Fruit fly (Drosophila melanogaster) whole organism, embryonic: Measurements from ENCODE around the gene CG43779.
A peak's percentile ranks its signal among the peaks of the same experiment; 100 is the strongest.

Source experiments
- CG10565 ChIP-seq: fragments of 200-800 bp; sonication (Bioruptor generic); optimal IDR thresholded peaks from 3 replicates; lab custom pipeline; 2016; ENCODE audit warnings: missing biosample characterization, mild to moderate bottlenecking, missing genetic modification characterization
- CG11723 ChIP-seq: fragments of 200-800 bp; sonication (Bioruptor generic); optimal IDR thresholded peaks from 2 replicates; lab custom pipeline; 2017; ENCODE audit warnings: missing biosample characterization, mild to moderate bottlenecking, missing genetic modification characterization
- CG12299 ChIP-seq: fragments of 200-800 bp; sonication (Bioruptor generic); optimal IDR thresholded peaks from 2 replicates; lab custom pipeline; 2018; ENCODE audit warnings: missing biosample characterization, mild to moderate bottlenecking, missing genetic modification characterization
- CG15696 ChIP-seq: fragments of 200-800 bp; sonication (Bioruptor generic); optimal IDR thresholded peaks from 2 replicates; lab custom pipeline; 2019; ENCODE audit warnings: missing biosample characterization, mild to moderate bottlenecking, missing genetic modification characterization, moderate library complexity
- CG1647 ChIP-seq: fragments of 200-800 bp; sonication (Bioruptor generic); optimal IDR thresholded peaks from 3 replicates; lab custom pipeline; 2016; ENCODE audit warnings: missing biosample characterization, missing genetic modification characterization
- CG17359 ChIP-seq: fragments of 200-800 bp; sonication (Bioruptor generic); optimal IDR thresholded peaks from 3 replicates; lab custom pipeline; 2018; ENCODE audit warnings: missing biosample characterization, mild to moderate bottlenecking, missing genetic modification characterization, moderate library complexity
- CG17829 ChIP-seq: fragments of 200-800 bp; optimal IDR thresholded peaks from 2 replicates; lab custom pipeline; 2019; ENCODE audit warnings: missing biosample characterization, mild to moderate bottlenecking, missing genetic modification characterization, moderate library complexity
- CG18599 ChIP-seq: fragments of 200-800 bp; sonication (Bioruptor generic); optimal IDR thresholded peaks from 3 replicates; lab custom pipeline; 2017; ENCODE audit warnings: missing biosample characterization, missing genetic modification characterization, mild to moderate bottlenecking, moderate library complexity, missing genetic modification reagents
- CG2678 ChIP-seq: fragments of 200-800 bp; sonication (Bioruptor generic); optimal IDR thresholded peaks from 3 replicates; lab custom pipeline; 2019; ENCODE audit warnings: missing biosample characterization, mild to moderate bottlenecking, missing genetic modification characterization, moderate library complexity
- CG30020 ChIP-seq: fragments of 200-800 bp; optimal IDR thresholded peaks from 2 replicates; lab custom pipeline; 2019; ENCODE audit warnings: missing biosample characterization, mild to moderate bottlenecking, missing genetic modification characterization, moderate library complexity
- CG31388 ChIP-seq: fragments of 200-800 bp; sonication (Bioruptor generic); optimal IDR thresholded peaks from 2 replicates; lab custom pipeline; 2016; ENCODE audit warnings: missing biosample characterization, missing genetic modification characterization
- CG4360 ChIP-seq: fragments of 200-800 bp; sonication (Bioruptor generic); IDR thresholded peaks from 2 replicates; pipeline ENCODE4 v1.3.6; 2022; ENCODE audit warnings: missing biosample characterization, missing genetic modification characterization
- CG43689 ChIP-seq: fragments of 200-800 bp; sonication (Bioruptor generic); IDR thresholded peaks from 2 replicates; pipeline ENCODE4 v1.3.6; 2022; ENCODE audit warnings: missing biosample characterization, missing genetic modification characterization
- CG4617 ChIP-seq: fragments of 200-800 bp; sonication (Bioruptor generic); optimal IDR thresholded peaks from 3 replicates; lab custom pipeline; 2016; ENCODE audit warnings: missing biosample characterization, missing genetic modification characterization, borderline replicate concordance
- CG7372 ChIP-seq: fragments of 200-800 bp; sonication (Bioruptor generic); IDR thresholded peaks from 2 replicates; pipeline ENCODE4 v1.3.6; 2022; ENCODE audit warnings: missing biosample characterization, missing genetic modification characterization
- CG7745 ChIP-seq: fragments of 200-800 bp; sonication (Bioruptor generic); optimal IDR thresholded peaks from 2 replicates; lab custom pipeline; 2018; ENCODE audit warnings: missing biosample characterization, mild to moderate bottlenecking, missing genetic modification characterization, moderate library complexity
- CG7987 ChIP-seq: fragments of 200-800 bp; sonication (Bioruptor generic); optimal IDR thresholded peaks from 2 replicates; lab custom pipeline; 2018; ENCODE audit warnings: missing biosample characterization, mild to moderate bottlenecking, missing genetic modification characterization, moderate library complexity
- Camta ChIP-seq: fragments of 200-800 bp; sonication (Bioruptor generic); optimal IDR thresholded peaks from 2 replicates; lab custom pipeline; 2016; ENCODE audit warnings: missing biosample characterization, missing genetic modification characterization
- D19A ChIP-seq: fragments of 200-800 bp; optimal IDR thresholded peaks from 3 replicates; lab custom pipeline; 2019; ENCODE audit warnings: missing biosample characterization, mild to moderate bottlenecking, missing genetic modification characterization, moderate library complexity
- Deaf1 ChIP-seq: fragments of 200-800 bp; optimal IDR thresholded peaks from 3 replicates; lab custom pipeline; 2019; ENCODE audit warnings: missing biosample characterization, mild to moderate bottlenecking, missing genetic modification characterization, moderate library complexity
- Fer2 ChIP-seq: fragments of 200-800 bp; sonication (Bioruptor generic); optimal IDR thresholded peaks from 2 replicates; lab custom pipeline; 2018; ENCODE audit warnings: missing biosample characterization, mild to moderate bottlenecking, missing genetic modification characterization, moderate library complexity
- GATAe ChIP-seq: fragments of 200-800 bp; sonication (Bioruptor generic); conservative IDR thresholded peaks from 2 replicates; pipeline ENCODE4 v1.3.6; 2022; ENCODE audit warnings: missing biosample characterization, missing genetic modification characterization
- Hey ChIP-seq: fragments of 200-800 bp; sonication (Bioruptor generic); optimal IDR thresholded peaks from 3 replicates; lab custom pipeline; 2018; ENCODE audit warnings: missing biosample characterization, mild to moderate bottlenecking, missing genetic modification characterization
- NC2α ChIP-seq: fragments of 200-800 bp; sonication (Bioruptor generic); optimal IDR thresholded peaks from 2 replicates; lab custom pipeline; 2016; ENCODE audit warnings: missing biosample characterization, missing genetic modification characterization
- NFAT ChIP-seq: fragments of 200-800 bp; sonication (Bioruptor generic); IDR thresholded peaks from 2 replicates; pipeline ENCODE4 v1.3.6; 2022; ENCODE audit warnings: missing biosample characterization, missing genetic modification characterization
- Nf-YB ChIP-seq: fragments of 200-800 bp; sonication (Bioruptor generic); optimal IDR thresholded peaks from 3 replicates; lab custom pipeline; 2019; ENCODE audit warnings: missing biosample characterization, mild to moderate bottlenecking, missing genetic modification characterization, moderate library complexity
- Nf-YC ChIP-seq: fragments of 200-800 bp; optimal IDR thresholded peaks from 3 replicates; lab custom pipeline; 2019; ENCODE audit warnings: missing biosample characterization, mild to moderate bottlenecking, missing genetic modification characterization, moderate library complexity
- Ptx1 ChIP-seq: fragments of 200-800 bp; sonication (Bioruptor generic); IDR thresholded peaks from 2 replicates; pipeline ENCODE4 v1.3.6; 2022; ENCODE audit warnings: missing biosample characterization, missing genetic modification characterization
- Stat92E ChIP-seq, 3 experiments: fragments of >200 bp in 2 of 3; fragments of 200-800 bp in 1 of 3; sonication (Bioruptor generic) in 1 of 3; optimal IDR thresholded peaks; 2 replicates each; lab custom pipeline; 2017 to 2019; ENCODE audit warnings: missing biosample characterization in 3 of 3, missing genetic modification characterization in 3 of 3, mild to moderate bottlenecking in 1 of 3, moderate library complexity in 1 of 3
- ase ChIP-seq: fragments of 200-800 bp; sonication (Bioruptor generic); IDR thresholded peaks from 3 replicates; pipeline ENCODE4 v1.3.6; 2022; ENCODE audit warnings: missing biosample characterization, missing genetic modification characterization
- cg ChIP-seq: fragments of 200-800 bp; sonication (Bioruptor generic); optimal IDR thresholded peaks from 3 replicates; lab custom pipeline; 2019; ENCODE audit warnings: missing biosample characterization, mild to moderate bottlenecking, missing genetic modification characterization, moderate library complexity
- danr ChIP-seq: fragments of 200-800 bp; sonication (Bioruptor generic); IDR thresholded peaks from 2 replicates; pipeline ENCODE4 v1.3.6; 2022; ENCODE audit warnings: missing biosample characterization, missing genetic modification characterization
- dmrt11E ChIP-seq: fragments of 200-800 bp; sonication (Bioruptor generic); optimal IDR thresholded peaks from 3 replicates; lab custom pipeline; 2018; ENCODE audit warnings: missing biosample characterization, mild to moderate bottlenecking, missing genetic modification characterization, moderate library complexity
- lilli ChIP-seq: fragments of 200-800 bp; sonication (Bioruptor generic); optimal IDR thresholded peaks from 3 replicates; lab custom pipeline; 2016; ENCODE audit warnings: missing biosample characterization, missing genetic modification characterization
- lola ChIP-seq, 3 experiments: fragments of >200 bp in 2 of 3; fragments of 200-800 bp in 1 of 3; sonication (Bioruptor generic) in 1 of 3; optimal IDR thresholded peaks; 2 replicates each; lab custom pipeline; 2017 to 2019; ENCODE audit warnings: missing biosample characterization in 3 of 3, missing genetic modification characterization in 3 of 3, mild to moderate bottlenecking in 1 of 3, moderate library complexity in 1 of 3
- p53 ChIP-seq: fragments of 200-800 bp; sonication (Bioruptor generic); optimal IDR thresholded peaks from 2 replicates; lab custom pipeline; 2016; ENCODE audit warnings: missing biosample characterization, missing genetic modification characterization
- pfk ChIP-seq: fragments of 200-800 bp; sonication (Bioruptor generic); optimal IDR thresholded peaks from 2 replicates; lab custom pipeline; 2018; ENCODE audit warnings: missing biosample characterization, mild to moderate bottlenecking, missing genetic modification characterization, moderate library complexity
- psq ChIP-seq: fragments of 200-800 bp; sonication (Bioruptor generic); optimal IDR thresholded peaks from 2 replicates; lab custom pipeline; 2017; ENCODE audit warnings: missing biosample characterization, missing genetic modification characterization
- salm ChIP-seq: fragments of 200-800 bp; sonication (Bioruptor generic); optimal IDR thresholded peaks from 2 replicates; lab custom pipeline; 2018; ENCODE audit warnings: missing biosample characterization, mild to moderate bottlenecking, missing genetic modification characterization
- schlank ChIP-seq: fragments of 200-800 bp; sonication (Bioruptor generic); optimal IDR thresholded peaks from 2 replicates; lab custom pipeline; 2018; ENCODE audit warnings: missing biosample characterization, mild to moderate bottlenecking, missing genetic modification characterization
- sens-2 ChIP-seq: fragments of 200-800 bp; sonication (Bioruptor generic); IDR thresholded peaks from 2 replicates; pipeline ENCODE4 v1.3.6; 2022; ENCODE audit warnings: missing biosample characterization, missing genetic modification characterization
- seq ChIP-seq: fragments of 200-800 bp; sonication (Bioruptor generic); IDR thresholded peaks from 2 replicates; pipeline ENCODE4 v1.3.6; 2022; ENCODE audit warnings: missing biosample characterization, missing genetic modification characterization
- sima ChIP-seq: fragments of 200-800 bp; sonication (Bioruptor generic); optimal IDR thresholded peaks from 2 replicates; lab custom pipeline; 2016; ENCODE audit warnings: missing biosample characterization, missing genetic modification characterization
- sna ChIP-seq: fragments of 200-800 bp; sonication (Bioruptor generic); IDR thresholded peaks from 2 replicates; pipeline ENCODE4 v1.3.6; 2022; ENCODE audit warnings: missing biosample characterization, missing genetic modification characterization; ENCODE audit not compliant: partially characterized antibody
- so ChIP-seq: fragments of 200-800 bp; sonication (Bioruptor generic); IDR thresholded peaks from 3 replicates; pipeline ENCODE4 v1.3.6; 2022; ENCODE audit warnings: missing biosample characterization, missing genetic modification characterization
- sob ChIP-seq: fragments of 200-800 bp; sonication (Bioruptor generic); IDR thresholded peaks from 2 replicates; pipeline ENCODE4 v1.3.6; 2022; ENCODE audit warnings: missing biosample characterization, missing genetic modification characterization
- tgo ChIP-seq: fragments of 200-800 bp; sonication (Bioruptor generic); IDR thresholded peaks from 3 replicates; pipeline ENCODE4 v1.3.6; 2022; ENCODE audit warnings: missing biosample characterization, missing genetic modification characterization
- unpg ChIP-seq: fragments of 200-800 bp; sonication (Bioruptor generic); optimal IDR thresholded peaks from 3 replicates; lab custom pipeline; 2018; ENCODE audit warnings: missing biosample characterization, mild to moderate bottlenecking, missing genetic modification characterization, moderate library complexity

The CG43779 gene

dm6 chr2L:13290276-13291065 lies 16.1 kb downstream of the CG43779 start (continued):
- TF ChIP-seq tgo (peak; percentile 32; the same call in 1 of the 3 replicates), CG7745 (tag; lab: Kevin White, UChicago) (no peak), Nf-YC (peak; percentile 65), Camta (GFP tag; lab: Kevin White, UChicago) (peak; percentile 70), ase (GFP tag; lab: Robert Waterston, UW) (no peak), CG4360 (GFP tag; lab: Robert Waterston, UW) (peak; percentile 85), CG7987 (GFP tag; lab: Kevin White, UChicago) (peak; percentile 95), sna (peak; percentile 76), NFAT (0 out of 2 replicates have a peak, but pooled peaks have one; percentile 29), sob (GFP tag; lab: Robert Waterston, UW) (peak; percentile 36), Fer2 (tag; lab: Kevin White, UChicago) (peak; percentile 81), CG7372 (GFP tag; lab: Robert Waterston, UW) (peak; percentile 29; the same call in 1 of the 2 replicates), GATAe (GFP tag; lab: Robert Waterston, UW) (peak; percentile 65), Ptx1 (GFP tag; lab: Robert Waterston, UW) (no peak), danr (GFP tag; lab: Robert Waterston, UW) (peak; percentile 27; the same call in 1 of the 2 replicates), pfk (peak; percentile 57), CG4617 (GFP tag; lab: Kevin White, UChicago) (no peak), CG31388 (GFP tag; lab: Kevin White, UChicago) (no peak), NC2α (peak; percentile 65), Hey (tag; lab: Kevin White, UChicago) (peak; percentile 87), p53 (GFP tag; lab: Kevin White, UChicago) (peak; percentile 52), dmrt11E (tag; lab: Kevin White, UChicago) (peak; percentile 10), Stat92E (GFP tag; optimal IDR thresholded peaks at IDR 0.05; lab: Kevin White, UChicago) (no peak), unpg (GFP tag; lab: Kevin White, UChicago) (peak; percentile 87), CG12299 (tag; lab: Kevin White, UChicago) (peak; percentile 77), CG15696 (peak; percentile 35), psq (GFP tag; lab: Kevin White, UChicago) (no peak), CG30020 (no peak), so (GFP tag; lab: Robert Waterston, UW) (0 out of 3 replicates have a peak, but pooled peaks have one; percentile 6), CG1647 (GFP tag; lab: Kevin White, UChicago) (no peak), lola (GFP tag; optimal IDR thresholded peaks at IDR 0.05; lab: Kevin White, UChicago) (peak in 1 of 3 experiments; percentile 9), salm (tag; lab: Kevin White, UChicago) (peak; percentile 88), CG10565 (GFP tag; lab: Kevin White, UChicago) (no peak), D19A (tag; lab: Kevin White, UChicago) (peak; percentile 60), CG2678 (tag; lab: Kevin White, UChicago) (peak; percentile 92), lilli (peak; percentile 26), seq (peak; percentile 81; the same call in 1 of the 2 replicates), Nf-YB (peak; percentile 67), CG11723 (GFP tag; lab: Kevin White, UChicago) (peak; percentile 72), schlank (tag; lab: Kevin White, UChicago) (peak; percentile 91), Deaf1 (tag; lab: Kevin White, UChicago) (peak; percentile 89), CG43689 (GFP tag; lab: Robert Waterston, UW) (no peak), CG17829 (tag; lab: Kevin White, UChicago) (peak; percentile 15), CG18599 (GFP tag; lab: Kevin White, UChicago) (peak; percentile 85), CG17359 (peak; percentile 88), sens-2 (GFP tag; lab: Robert Waterston, UW) (peak; percentile 84), sima (GFP tag; lab: Kevin White, UChicago) (no peak), cg (GFP tag; lab: Kevin White, UChicago) (no peak)
